Worm (Caenorhabditis elegans): Measurements from ENCODE around the gene tbx-2.

tbx-2 gene

ce11 chrIII:5140559-5140958, 4.5 kb upstream of the tbx-2 start:
- TF ChIP-seq him-1 (tag; optimal IDR thresholded peaks at IDR 0.05) = no peak
- no peak for TF ChIP-seq W03F9.2 (tag; optimal IDR thresholded peaks at IDR 0.05)
- no peak for TF ChIP-seq dao-5 (tag; optimal IDR thresholded peaks at IDR 0.05)

- TF ChIP-seq him-1 (tag; optimal IDR thresholded peaks at IDR 0.05) (no peak), W03F9.2 (tag; optimal IDR thresholded peaks at IDR 0.05) (no peak), dao-5 (tag; optimal IDR thresholded peaks at IDR 0.05) (no peak)
Measured at ce11 chrIII:5139768-5140167, 3.7 kb upstream of the tbx-2 start.

ce11 chrIII:5138940-5139533, 2.9 kb upstream of the tbx-2 start:
- TF ChIP-seq W03F9.2 (tag; optimal IDR thresholded peaks at IDR 0.05) (no peak), dao-5 (tag; optimal IDR thresholded peaks at IDR 0.05) (no peak), him-1 (tag; optimal IDR thresholded peaks at IDR 0.05) (no peak)

- TF ChIP-seq dao-5 (tag; optimal IDR thresholded peaks at IDR 0.05) = no peak
- TF ChIP-seq W03F9.2 (tag; optimal IDR thresholded peaks at IDR 0.05) = no peak
- no peak for TF ChIP-seq him-1 (tag; optimal IDR thresholded peaks at IDR 0.05)
Measured at ce11 chrIII:5137685-5138084, 1.6 kb upstream of the tbx-2 start.

ce11 chrIII:5137099-5137498, 1.0 kb upstream of the tbx-2 start:
- TF ChIP-seq W03F9.2 (tag; optimal IDR thresholded peaks at IDR 0.05) (no peak), him-1 (tag; optimal IDR thresholded peaks at IDR 0.05) (no peak), dao-5 (tag; optimal IDR thresholded peaks at IDR 0.05) (no peak)

ce11 chrIII:5134506-5134905, 1.6 kb downstream of the tbx-2 start:
- TF ChIP-seq W03F9.2 (tag; optimal IDR thresholded peaks at IDR 0.05) = no peak
- TF ChIP-seq him-1 (tag; optimal IDR thresholded peaks at IDR 0.05) = no peak
- TF ChIP-seq dao-5 (tag; optimal IDR thresholded peaks at IDR 0.05) = no peak

- TF ChIP-seq W03F9.2 (tag; optimal IDR thresholded peaks at IDR 0.05) (no peak), him-1 (tag; optimal IDR thresholded peaks at IDR 0.05) (no peak), dao-5 (tag; optimal IDR thresholded peaks at IDR 0.05) (no peak)
Measured at ce11 chrIII:5130654-5131053, 5.4 kb downstream of the tbx-2 start.

ce11 chrIII:5129261-5129660, 6.8 kb downstream of the tbx-2 start:
- TF ChIP-seq him-1 (tag; optimal IDR thresholded peaks at IDR 0.05) (no peak), W03F9.2 (tag; optimal IDR thresholded peaks at IDR 0.05) (no peak), dao-5 (tag; optimal IDR thresholded peaks at IDR 0.05) (no peak)

- TF ChIP-seq him-1 (tag; optimal IDR thresholded peaks at IDR 0.05) (no peak), W03F9.2 (tag; optimal IDR thresholded peaks at IDR 0.05) (no peak), dao-5 (tag; optimal IDR thresholded peaks at IDR 0.05) (no peak)
Measured at ce11 chrIII:5126988-5127387, 9.1 kb downstream of the tbx-2 start.

ce11 chrIII:5125759-5126158, 10.3 kb downstream of the tbx-2 start:
- TF ChIP-seq W03F9.2 (tag; optimal IDR thresholded peaks at IDR 0.05) = no peak
- TF ChIP-seq him-1 (tag; optimal IDR thresholded peaks at IDR 0.05) = no peak
- no peak for TF ChIP-seq dao-5 (tag; optimal IDR thresholded peaks at IDR 0.05)

ce11 chrIII:5124385-5124784, 11.7 kb downstream of the tbx-2 start:
- no peak for TF ChIP-seq dao-5 (tag; optimal IDR thresholded peaks at IDR 0.05)
- TF ChIP-seq W03F9.2 (tag; optimal IDR thresholded peaks at IDR 0.05) = no peak
- no peak for TF ChIP-seq him-1 (tag; optimal IDR thresholded peaks at IDR 0.05)

- TF ChIP-seq W03F9.2 (tag; optimal IDR thresholded peaks at IDR 0.05) (no peak), dao-5 (tag; optimal IDR thresholded peaks at IDR 0.05) (no peak), him-1 (tag; optimal IDR thresholded peaks at IDR 0.05) (no peak)
Measured at ce11 chrIII:5120593-5120992, 15.5 kb downstream of the tbx-2 start.

ce11 chrIII:5119063-5119462, 17.0 kb downstream of the tbx-2 start:
- no peak for TF ChIP-seq him-1 (tag; optimal IDR thresholded peaks at IDR 0.05)
- no peak for TF ChIP-seq W03F9.2 (tag; optimal IDR thresholded peaks at IDR 0.05)
- no peak for TF ChIP-seq dao-5 (tag; optimal IDR thresholded peaks at IDR 0.05)

- TF ChIP-seq dao-5 (tag; optimal IDR thresholded peaks at IDR 0.05) = no peak
- TF ChIP-seq W03F9.2 (tag; optimal IDR thresholded peaks at IDR 0.05) = no peak
- no peak for TF ChIP-seq him-1 (tag; optimal IDR thresholded peaks at IDR 0.05)
Measured at ce11 chrIII:5112998-5113397, 23.1 kb downstream of the tbx-2 start.

ce11 chrIII:5112399-5112798, 23.7 kb downstream of the tbx-2 start:
- TF ChIP-seq dao-5 (tag; optimal IDR thresholded peaks at IDR 0.05) = no peak
- no peak for TF ChIP-seq W03F9.2 (tag; optimal IDR thresholded peaks at IDR 0.05)
- TF ChIP-seq him-1 (tag; optimal IDR thresholded peaks at IDR 0.05) = no peak

Data from whole organism, L4/young adult.